Worm (Caenorhabditis elegans) whole organism, young adult: ENCODE measurements around the gene acy-4.

Experiments
- B0261.1 ChIP-seq: sonication (generic microtip); optimal IDR thresholded peaks from 2 replicates; lab custom pipeline; 2016; ENCODE audit warnings: mild to moderate bottlenecking, missing genetic modification characterization, moderate library complexity, missing compliant biosample characterization
- B0336.3 ChIP-seq: fragments of 200-800 bp; sonication (Bioruptor generic); IDR thresholded peaks from 2 replicates; pipeline ENCODE4 v1.3.6; 2022; ENCODE audit warnings: missing genetic modification characterization, missing compliant biosample characterization
- C17E4.6 ChIP-seq: fragments of 200-800 bp; sonication (Bioruptor generic); IDR thresholded peaks from 2 replicates; pipeline ENCODE4 v1.3.6; 2022; ENCODE audit warnings: missing genetic modification reagents, missing genetic modification characterization, missing compliant biosample characterization
- D2030.7 ChIP-seq: fragments of 200-800 bp; sonication (Bioruptor generic); IDR thresholded peaks from 2 replicates; pipeline ENCODE4 v1.3.6; 2022; ENCODE audit warnings: missing genetic modification reagents, missing genetic modification characterization, missing compliant biosample characterization
- F23B12.7 ChIP-seq: sonication (generic microtip); optimal IDR thresholded peaks from 2 replicates; lab custom pipeline; 2017; ENCODE audit warnings: missing genetic modification characterization, mild to moderate bottlenecking, missing compliant biosample characterization, antibody characterized with exemption, moderate library complexity; ENCODE audit not compliant: insufficient read depth
- F33H1.4 ChIP-seq: fragments of 200-800 bp; sonication (Bioruptor generic); IDR thresholded peaks from 2 replicates; pipeline ENCODE4 v1.3.6; 2022; ENCODE audit warnings: missing genetic modification reagents, missing genetic modification characterization, missing compliant biosample characterization
- Y67H2A.10 ChIP-seq: fragments of 200-800 bp; sonication (Bioruptor generic); conservative IDR thresholded peaks from 2 replicates; pipeline ENCODE4 v1.3.6; 2022; ENCODE audit warnings: missing genetic modification reagents, missing genetic modification characterization, missing compliant biosample characterization
- ZK185.1 ChIP-seq: sonication (generic microtip); optimal IDR thresholded peaks from 2 replicates; lab custom pipeline; 2016; ENCODE audit warnings: mild to moderate bottlenecking, missing genetic modification characterization, missing compliant biosample characterization; ENCODE audit not compliant: poor library complexity, severe bottlenecking
- ama-1 ChIP-seq, 3 experiments: fragments of 150-350 bp in 1 of 3; sonication (generic microtip) in 2 of 3; optimal IDR thresholded peaks; 2 replicates each; lab custom pipeline; 2014 to 2018; ENCODE audit warnings: missing biosample characterization in 2 of 3, missing genetic modification characterization in 2 of 3, missing genetic modification reagents in 2 of 3
- bed-2 ChIP-seq: fragments of 200-800 bp; sonication (Bioruptor generic); IDR thresholded peaks from 2 replicates; pipeline ENCODE4 v1.3.6; 2022; ENCODE audit warnings: missing genetic modification reagents, missing genetic modification characterization, missing compliant biosample characterization
- cebp-1 ChIP-seq, 2 experiments: fragments of 200-800 bp in 1 of 2; sonication (Bioruptor generic) in 1 of 2; sonication (generic microtip) in 1 of 2; IDR thresholded peaks in 1 of 2; optimal IDR thresholded peaks in 1 of 2; 2 replicates each; pipeline versions ENCODE4 v1.3.6 to Lab custom; 2017 to 2022; ENCODE audit warnings: missing compliant biosample characterization in 2 of 2, missing genetic modification characterization in 2 of 2, mild to moderate bottlenecking in 1 of 2, missing genetic modification reagents in 1 of 2, moderate library complexity in 1 of 2
- cebp-2 ChIP-seq: fragments of 200-800 bp; sonication (Bioruptor generic); IDR thresholded peaks from 2 replicates; pipeline ENCODE4 v1.3.6; 2022; ENCODE audit warnings: missing genetic modification characterization, missing compliant biosample characterization
- ceh-40 ChIP-seq: fragments of 200-800 bp; sonication (Bioruptor generic); IDR thresholded peaks from 2 replicates; pipeline ENCODE4 v1.3.6; 2022; ENCODE audit warnings: missing genetic modification characterization, missing compliant biosample characterization
- ceh-58 ChIP-seq: fragments of 200-800 bp; sonication (Bioruptor generic); IDR thresholded peaks from 2 replicates; pipeline ENCODE4 v1.3.6; 2022; ENCODE audit warnings: missing genetic modification characterization, missing compliant biosample characterization
- ceh-91 ChIP-seq: fragments of 200-800 bp; sonication (Bioruptor generic); IDR thresholded peaks from 2 replicates; pipeline ENCODE4 v1.3.6; 2022; ENCODE audit warnings: missing genetic modification reagents, missing genetic modification characterization, missing compliant biosample characterization
- dpl-1 ChIP-seq: fragments of 150-350 bp; optimal IDR thresholded peaks from 2 replicates; lab custom pipeline; 2014; ENCODE audit warnings: missing biosample characterization, missing genetic modification reagents, missing genetic modification characterization
- efl-1 ChIP-seq: fragments of 150-350 bp; optimal IDR thresholded peaks from 2 replicates; lab custom pipeline; 2014; ENCODE audit warnings: missing biosample characterization, missing genetic modification reagents, missing genetic modification characterization
- hmg-1.2 ChIP-seq: fragments of 200-800 bp; sonication (Bioruptor generic); IDR thresholded peaks from 2 replicates; pipeline ENCODE4 v1.3.6; 2022; ENCODE audit warnings: missing genetic modification reagents, missing genetic modification characterization, missing compliant biosample characterization
- hmg-20 ChIP-seq: fragments of 200-800 bp; sonication (Bioruptor generic); IDR thresholded peaks from 2 replicates; pipeline ENCODE4 v1.3.6; 2022; ENCODE audit warnings: missing genetic modification reagents, missing genetic modification characterization, missing compliant biosample characterization
- let-526 ChIP-seq: fragments of 200-800 bp; sonication (Bioruptor generic); IDR thresholded peaks from 2 replicates; pipeline ENCODE4 v1.3.6; 2022; ENCODE audit warnings: missing genetic modification reagents, missing genetic modification characterization, missing compliant biosample characterization
- lin-35 ChIP-seq, 3 experiments: fragments of 150-350 bp in 2 of 3; sonication (generic microtip) in 1 of 3; optimal IDR thresholded peaks; 2 replicates each; lab custom pipeline; 2014 to 2018; ENCODE audit warnings: missing biosample characterization in 3 of 3, missing genetic modification characterization in 3 of 3, missing genetic modification reagents in 3 of 3
- lin-40 ChIP-seq: sonication (generic microtip); optimal IDR thresholded peaks from 2 replicates; lab custom pipeline; 2016; ENCODE audit warnings: missing genetic modification characterization, mild to moderate bottlenecking, missing compliant biosample characterization, missing genotype, missing genetic modification reagents
- lin-54 ChIP-seq: fragments of 200-800 bp; sonication (Bioruptor generic); optimal IDR thresholded peaks from 2 replicates; lab custom pipeline; 2018; ENCODE audit warnings: mild to moderate bottlenecking, missing genetic modification characterization, missing compliant biosample characterization
- lsl-1 ChIP-seq: fragments of 200-800 bp; sonication (Bioruptor generic); optimal IDR thresholded peaks from 2 replicates; lab custom pipeline; 2018; ENCODE audit warnings: mild to moderate bottlenecking, missing genetic modification characterization, moderate library complexity, missing compliant biosample characterization
- madf-6 ChIP-seq: fragments of 200-800 bp; sonication (Bioruptor generic); IDR thresholded peaks from 2 replicates; pipeline ENCODE4 v1.3.6; 2022; ENCODE audit warnings: missing genetic modification reagents, missing genetic modification characterization, missing compliant biosample characterization
- madf-8 ChIP-seq: fragments of 200-800 bp; sonication (Bioruptor generic); conservative IDR thresholded peaks from 2 replicates; pipeline ENCODE4 v1.3.6; 2022; ENCODE audit warnings: missing genetic modification reagents, missing genetic modification characterization, missing compliant biosample characterization
- mcd-1 ChIP-seq: fragments of 200-800 bp; sonication (Bioruptor generic); IDR thresholded peaks from 2 replicates; pipeline ENCODE4 v1.3.6; 2022; ENCODE audit warnings: missing genetic modification reagents, missing genetic modification characterization, missing compliant biosample characterization
- nfya-1 ChIP-seq: sonication (generic microtip); optimal IDR thresholded peaks from 2 replicates; lab custom pipeline; 2017; ENCODE audit warnings: antibody characterized with exemption, missing compliant biosample characterization, missing genetic modification characterization, borderline replicate concordance; ENCODE audit not compliant: insufficient read depth
- nfyb-1 ChIP-seq: fragments of 200-800 bp; sonication (Bioruptor generic); IDR thresholded peaks from 2 replicates; pipeline ENCODE4 v1.3.6; 2022; ENCODE audit warnings: missing genetic modification reagents, missing genetic modification characterization, missing compliant biosample characterization
- nhr-179 ChIP-seq: sonication (generic microtip); optimal IDR thresholded peaks from 2 replicates; lab custom pipeline; 2016; ENCODE audit warnings: mild to moderate bottlenecking, missing genetic modification characterization, missing compliant biosample characterization
- nhr-27 ChIP-seq: fragments of 200-800 bp; sonication (Bioruptor generic); optimal IDR thresholded peaks from 2 replicates; lab custom pipeline; 2018; ENCODE audit warnings: mild to moderate bottlenecking, missing genetic modification characterization, moderate library complexity, missing compliant biosample characterization
- nhr-80 ChIP-seq: sonication (generic microtip); optimal IDR thresholded peaks from 2 replicates; lab custom pipeline; 2016; ENCODE audit warnings: missing genetic modification characterization, missing compliant biosample characterization
- pbrm-1 ChIP-seq: fragments of 200-800 bp; sonication (Bioruptor generic); IDR thresholded peaks from 2 replicates; pipeline ENCODE4 v1.3.6; 2022; ENCODE audit warnings: missing genetic modification reagents, missing genetic modification characterization, missing compliant biosample characterization
- rcor-1 ChIP-seq: fragments of 200-800 bp; sonication (Bioruptor generic); IDR thresholded peaks from 2 replicates; pipeline ENCODE4 v1.3.6; 2022; ENCODE audit warnings: missing genetic modification reagents, missing genetic modification characterization, missing compliant biosample characterization
- sea-2 ChIP-seq: fragments of 200-800 bp; sonication (Bioruptor generic); IDR thresholded peaks from 2 replicates; pipeline ENCODE4 v1.3.6; 2022; ENCODE audit warnings: missing genetic modification characterization, missing compliant biosample characterization
- snpc-1.1 ChIP-seq: sonication (generic microtip); optimal IDR thresholded peaks from 2 replicates; lab custom pipeline; 2017; ENCODE audit warnings: missing genetic modification characterization, mild to moderate bottlenecking, missing compliant biosample characterization, antibody characterized with exemption, moderate library complexity, missing genotype, missing genetic modification reagents; ENCODE audit not compliant: insufficient read depth
- snpc-4 ChIP-seq, 5 experiments: fragments of 150-350 bp in 1 of 5; sonication (generic microtip) in 4 of 5; optimal IDR thresholded peaks; 2 replicates each; lab custom pipeline; 2014 to 2018; ENCODE audit warnings: missing genetic modification characterization in 5 of 5, missing biosample characterization in 3 of 5, antibody characterized with exemption in 2 of 5, mild to moderate bottlenecking in 2 of 5, missing compliant biosample characterization in 2 of 5, missing genotype in 2 of 5, moderate library complexity in 2 of 5, missing genetic modification reagents in 1 of 5
- sptf-2 ChIP-seq: fragments of 200-800 bp; sonication (Bioruptor generic); optimal IDR thresholded peaks from 2 replicates; lab custom pipeline; 2018; ENCODE audit warnings: mild to moderate bottlenecking, missing genetic modification characterization, missing compliant biosample characterization
- ztf-26 ChIP-seq: sonication (generic microtip); optimal IDR thresholded peaks from 2 replicates; lab custom pipeline; 2017; ENCODE audit warnings: missing genetic modification characterization, missing compliant biosample characterization
- ztf-6 ChIP-seq: fragments of 200-800 bp; sonication (Bioruptor generic); IDR thresholded peaks from 2 replicates; pipeline ENCODE4 v1.3.6; 2022; ENCODE audit warnings: missing genetic modification reagents, missing genetic modification characterization, missing compliant biosample characterization

acy-4 gene

DNA sequence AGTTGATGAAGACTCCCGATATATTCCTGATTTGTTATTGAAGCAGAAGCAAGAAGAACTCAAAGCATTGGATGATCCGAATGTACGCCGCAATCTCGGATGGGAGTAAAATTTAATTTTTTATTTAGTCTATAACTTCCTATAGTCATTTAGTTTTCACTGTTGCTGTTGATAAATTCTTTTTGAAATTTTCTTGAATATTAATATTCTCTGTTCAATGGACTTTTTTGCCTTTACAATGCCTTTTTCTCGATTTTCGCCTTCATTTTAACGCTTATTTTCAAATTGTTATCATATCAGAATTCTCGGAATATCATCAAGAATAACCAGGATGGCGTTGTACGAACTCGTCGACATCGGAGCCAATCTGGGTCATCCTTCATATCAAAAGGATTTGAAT lies 36.4 kb downstream of the acy-4 start, which contains the start of gene crn-2:
crn-2 (plus strand) TSS at position 301 of the 400 bp plus-strand sequence.
- TF ChIP-seq C17E4.6 (GFP tag; lab: Robert Waterston, UW) (no peak), B0336.3 (no peak), nhr-27 (tag; lab: Kevin White, UChicago) (no peak), ama-1 (optimal IDR thresholded peaks at IDR 0.05; lab: Kevin White, UChicago) (no peak), ama-1 (GFP tag; optimal IDR thresholded peaks at IDR 0.05; lab: Kevin White, UChicago) (no peak), Y67H2A.10 (GFP tag; lab: Robert Waterston, UW) (no peak), nfyb-1 (GFP tag; lab: Robert Waterston, UW) (no peak), ztf-26 (no peak), ceh-91 (GFP tag; lab: Robert Waterston, UW) (no peak), ceh-58 (GFP tag; lab: Robert Waterston, UW) (no peak), cebp-2 (GFP tag; lab: Robert Waterston, UW) (no peak)

DNA sequence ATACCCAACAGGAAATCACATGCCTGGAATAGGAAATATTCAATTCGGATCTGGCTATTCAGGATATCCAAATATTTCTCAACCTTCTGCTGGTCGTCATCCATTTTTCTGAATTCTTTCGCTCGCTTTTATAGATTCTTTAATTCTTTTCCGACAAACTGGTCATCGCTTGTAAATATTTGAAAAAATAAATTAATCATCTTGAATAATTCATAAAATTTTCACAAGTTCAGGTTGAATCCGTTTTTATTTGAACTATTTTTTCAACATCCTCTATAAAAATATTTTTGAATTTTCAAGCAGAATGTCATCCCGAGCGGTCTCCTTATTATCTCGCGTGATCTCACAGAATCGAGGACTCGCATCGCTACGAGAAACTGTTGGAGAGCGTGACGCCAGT lies 37.3 kb downstream of the acy-4 start, which contains the start of gene mrpl-48:
mrpl-48 (plus strand) TSS at position 301 of the 400 bp plus-strand sequence.
- TF ChIP-seq B0336.3 (peak; percentile 53; the same call in 1 of the 2 replicates), D2030.7 (GFP tag; lab: Robert Waterston, UW) (peak; percentile 24; the same call in 1 of the 2 replicates), bed-2 (GFP tag; lab: Robert Waterston, UW) (no peak), nhr-179 (tag; lab: Kevin White, UChicago) (no peak), ama-1 (optimal IDR thresholded peaks at IDR 0.05; lab: Kevin White, UChicago) (no peak), ama-1 (GFP tag; optimal IDR thresholded peaks at IDR 0.05; lab: Kevin White, UChicago) (no peak)
- TF ChIP-seq, all 124 proteins: peak for 2

DNA sequence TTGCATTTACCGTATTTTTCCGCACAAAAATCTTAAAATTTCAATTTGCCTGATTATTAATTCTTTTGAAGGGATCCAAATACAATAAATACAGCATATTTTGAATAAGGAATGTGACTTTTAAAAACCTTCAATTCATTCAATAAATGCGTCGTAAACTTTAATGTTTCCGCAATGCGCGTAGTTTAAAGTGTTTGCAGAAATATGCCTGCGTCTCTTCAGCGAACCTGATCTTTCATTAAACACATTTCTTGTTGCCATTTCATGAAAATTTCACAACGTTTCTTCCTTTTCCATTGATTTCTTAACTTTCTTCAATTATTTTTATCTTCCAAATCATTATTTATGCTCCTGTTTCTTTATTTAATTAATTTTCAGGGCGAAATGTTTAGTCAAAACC lies 38.4 kb downstream of the acy-4 start, which contains the start of gene vps-37:
vps-37 (plus strand) TSS at position 378 of the 400 bp plus-strand sequence.
- TF ChIP-seq mcd-1 (peak; percentile 73), hmg-20 (GFP tag; lab: Robert Waterston, UW) (0 out of 2 replicates have a peak, but pooled peaks have one; percentile 21), dpl-1 (GFP tag; lab: Kevin White, UChicago) (peak; percentile 45), F33H1.4 (GFP tag; lab: Robert Waterston, UW) (peak; percentile 51; the same call in 1 of the 2 replicates), lsl-1 (GFP tag; lab: Kevin White, UChicago) (peak; percentile 48), snpc-1.1 (tag; lab: Kevin White, UChicago) (peak; percentile 55), F23B12.7 (tag; lab: Kevin White, UChicago) (peak; percentile 11), let-526 (GFP tag; lab: Robert Waterston, UW) (no peak), sea-2 (no peak), ztf-26 (no peak), efl-1 (peak; percentile 46), rcor-1 (peak; percentile 80; the same call in 1 of the 2 replicates), nhr-80 (tag; lab: Kevin White, UChicago) (no peak), madf-6 (GFP tag; lab: Robert Waterston, UW) (peak; percentile 83), cebp-1 (GFP tag; IDR thresholded peaks at IDR 0.05; lab: Robert Waterston, UW) (peak; percentile 36; the same call in 1 of the 2 replicates), cebp-1 (tag; optimal IDR thresholded peaks at IDR 0.05; lab: Kevin White, UChicago) (peak; percentile 83), hmg-1.2 (GFP tag; lab: Robert Waterston, UW) (peak; percentile 99), nfyb-1 (GFP tag; lab: Robert Waterston, UW) (peak; percentile 12; the same call in 1 of the 2 replicates), ceh-40 (no peak), ceh-91 (GFP tag; lab: Robert Waterston, UW) (peak; percentile 44; the same call in 1 of the 2 replicates), ztf-6 (GFP tag; lab: Robert Waterston, UW) (no peak), lin-35 (GFP tag; optimal IDR thresholded peaks at IDR 0.05; lab: Kevin White, UChicago) (peak in 1 of 3 experiments; percentile 70), madf-8 (peak; percentile 50; the same call in 1 of the 2 replicates), lin-40 (peak; percentile 78), lin-54 (GFP tag; lab: Kevin White, UChicago) (peak; percentile 75), ZK185.1 (tag; lab: Kevin White, UChicago) (peak; percentile 77), D2030.7 (GFP tag; lab: Robert Waterston, UW) (peak; percentile 61), snpc-4 (GFP tag; optimal IDR thresholded peaks at IDR 0.05; lab: Kevin White, UChicago) (no peak), snpc-4 (tag; optimal IDR thresholded peaks at IDR 0.05; lab: Kevin White, UChicago) (peak in 3 of 4 experiments; percentile 33 to 55 (median 39)), nfya-1 (tag; lab: Kevin White, UChicago) (no peak), pbrm-1 (GFP tag; lab: Robert Waterston, UW) (peak; percentile 62; the same call in 1 of the 2 replicates), sptf-2 (no peak), B0261.1 (tag; lab: Kevin White, UChicago) (no peak)
